Worm (Caenorhabditis elegans) whole organism, mixed stage, embryonic: ENCODE data around the gene mpz-1.

Source experiments
- M03D4.4 ChIP-seq: sonication (generic microtip); optimal IDR thresholded peaks from 2 replicates; lab custom pipeline; 2017; ENCODE audit warnings: mild to moderate bottlenecking, missing genetic modification characterization, missing compliant biosample characterization
- bed-3 ChIP-seq: fragments of 200-800 bp; sonication (Bioruptor generic); optimal IDR thresholded peaks from 3 replicates; lab custom pipeline; 2018; ENCODE audit warnings: mild to moderate bottlenecking, missing genetic modification characterization, moderate library complexity, missing compliant biosample characterization
- blmp-1 ChIP-seq: fragments of 150-350 bp; optimal IDR thresholded peaks from 2 replicates; lab custom pipeline; 2014; ENCODE audit warnings: missing biosample characterization, missing genetic modification characterization
- ceh-39 ChIP-seq: fragments of 150-350 bp; optimal IDR thresholded peaks from 2 replicates; lab custom pipeline; 2014; ENCODE audit warnings: missing biosample characterization, missing genetic modification characterization
- ceh-43 ChIP-seq: fragments of 200-800 bp; sonication (Bioruptor generic); optimal IDR thresholded peaks from 2 replicates; lab custom pipeline; 2018; ENCODE audit warnings: mild to moderate bottlenecking, missing genetic modification characterization, moderate library complexity, missing compliant biosample characterization
- ceh-83 ChIP-seq: fragments of 200-800 bp; sonication (Bioruptor generic); optimal IDR thresholded peaks from 2 replicates; lab custom pipeline; 2018; ENCODE audit warnings: mild to moderate bottlenecking, missing genetic modification characterization, missing compliant biosample characterization
- ces-1 ChIP-seq: fragments of 150-350 bp; optimal IDR thresholded peaks from 2 replicates; lab custom pipeline; 2014; ENCODE audit warnings: missing biosample characterization, missing genetic modification reagents, missing genetic modification characterization
- cnd-1 ChIP-seq: fragments of 200-800 bp; sonication (Bioruptor generic); optimal IDR thresholded peaks from 2 replicates; lab custom pipeline; 2018; ENCODE audit warnings: mild to moderate bottlenecking, missing genetic modification characterization, missing compliant biosample characterization
- drap-1 ChIP-seq: fragments of 200-800 bp; sonication (Bioruptor generic); optimal IDR thresholded peaks from 3 replicates; lab custom pipeline; 2018; ENCODE audit warnings: mild to moderate bottlenecking, missing genetic modification characterization, missing compliant biosample characterization
- elt-1 ChIP-seq: sonication (generic microtip); optimal IDR thresholded peaks from 2 replicates; lab custom pipeline; 2017; ENCODE audit warnings: missing genetic modification characterization, mild to moderate bottlenecking, missing compliant biosample characterization, antibody characterized with exemption, moderate library complexity, borderline replicate concordance; ENCODE audit not compliant: insufficient read depth
- elt-3 ChIP-seq: fragments of 150-350 bp; optimal IDR thresholded peaks from 2 replicates; lab custom pipeline; 2014; ENCODE audit warnings: missing biosample characterization, missing genetic modification characterization
- flh-1 ChIP-seq: fragments of 200-800 bp; sonication (Bioruptor generic); optimal IDR thresholded peaks from 2 replicates; lab custom pipeline; 2018; ENCODE audit warnings: mild to moderate bottlenecking, missing genetic modification characterization, moderate library complexity, missing compliant biosample characterization
- ham-2 ChIP-seq: fragments of 200-800 bp; sonication (Bioruptor generic); optimal IDR thresholded peaks from 2 replicates; lab custom pipeline; 2018; ENCODE audit warnings: mild to moderate bottlenecking, missing genetic modification characterization, missing compliant biosample characterization
- hlh-1 ChIP-seq: fragments of 150-350 bp; optimal IDR thresholded peaks from 2 replicates; lab custom pipeline; 2014; ENCODE audit warnings: missing biosample characterization, missing genetic modification reagents, missing genetic modification characterization
- lin-13 ChIP-seq: fragments of 150-350 bp; optimal IDR thresholded peaks from 2 replicates; lab custom pipeline; 2014; ENCODE audit warnings: missing biosample characterization, missing genetic modification characterization
- lin-32 ChIP-seq: fragments of 200-800 bp; sonication (Bioruptor generic); optimal IDR thresholded peaks from 2 replicates; lab custom pipeline; 2018; ENCODE audit warnings: mild to moderate bottlenecking, missing genetic modification characterization, missing compliant biosample characterization
- lsy-2 ChIP-seq: fragments of 150-350 bp; optimal IDR thresholded peaks from 2 replicates; lab custom pipeline; 2014; ENCODE audit warnings: missing biosample characterization, missing genetic modification characterization
- mab-5 ChIP-seq: fragments of 150-350 bp; optimal IDR thresholded peaks from 2 replicates; lab custom pipeline; 2014; ENCODE audit warnings: missing biosample characterization, missing genetic modification characterization
- mep-1 ChIP-seq: fragments of 150-350 bp; optimal IDR thresholded peaks from 2 replicates; lab custom pipeline; 2017; ENCODE audit warnings: missing biosample characterization, missing genetic modification reagents, missing genetic modification characterization, inconsistent platforms
- mls-2 ChIP-seq: sonication (generic microtip); optimal IDR thresholded peaks from 2 replicates; lab custom pipeline; 2016; ENCODE audit warnings: mild to moderate bottlenecking, missing genetic modification characterization, moderate library complexity, missing compliant biosample characterization
- nhr-12 ChIP-seq: fragments of 150-350 bp; optimal IDR thresholded peaks from 2 replicates; lab custom pipeline; 2014; ENCODE audit warnings: missing biosample characterization, missing genetic modification characterization
- nhr-2 ChIP-seq: fragments of 150-350 bp; optimal IDR thresholded peaks from 2 replicates; lab custom pipeline; 2014; ENCODE audit warnings: missing biosample characterization, missing genetic modification characterization
- nhr-237 ChIP-seq: fragments of 150-350 bp; optimal IDR thresholded peaks from 2 replicates; lab custom pipeline; 2014; ENCODE audit warnings: missing biosample characterization, missing genetic modification characterization
- nhr-28 ChIP-seq: fragments of 150-350 bp; optimal IDR thresholded peaks from 2 replicates; lab custom pipeline; 2014; ENCODE audit warnings: missing biosample characterization, missing genetic modification characterization
- nhr-76 ChIP-seq: sonication (generic microtip); optimal IDR thresholded peaks from 2 replicates; lab custom pipeline; 2017; ENCODE audit warnings: missing biosample characterization, missing genetic modification characterization
- pha-4 ChIP-seq: fragments of 150-350 bp; optimal IDR thresholded peaks from 2 replicates; lab custom pipeline; 2018; ENCODE audit warnings: missing biosample characterization, missing genetic modification reagents, missing genetic modification characterization
- sem-2 ChIP-seq: fragments of 200-800 bp; sonication (Bioruptor generic); optimal IDR thresholded peaks from 2 replicates; lab custom pipeline; 2018; ENCODE audit warnings: mild to moderate bottlenecking, missing genetic modification characterization, missing compliant biosample characterization
- snpc-4 ChIP-seq: fragments of 150-350 bp; optimal IDR thresholded peaks from 2 replicates; lab custom pipeline; 2014; ENCODE audit warnings: missing biosample characterization, missing genetic modification characterization
- sptf-1 ChIP-seq: sonication (generic microtip); optimal IDR thresholded peaks from 2 replicates; lab custom pipeline; 2017; ENCODE audit warnings: mild to moderate bottlenecking, missing genetic modification characterization, moderate library complexity, missing compliant biosample characterization
- tbx-8 ChIP-seq: fragments of 200-800 bp; sonication (Bioruptor generic); optimal IDR thresholded peaks from 2 replicates; lab custom pipeline; 2018; ENCODE audit warnings: mild to moderate bottlenecking, missing genetic modification characterization, moderate library complexity, missing compliant biosample characterization
- unc-120 ChIP-seq: sonication (generic microtip); optimal IDR thresholded peaks from 2 replicates; lab custom pipeline; 2017; ENCODE audit warnings: missing genetic modification characterization, missing compliant biosample characterization; ENCODE audit not compliant: poor library complexity, severe bottlenecking
- unc-39 ChIP-seq: fragments of 150-350 bp; optimal IDR thresholded peaks from 2 replicates; lab custom pipeline; 2014; ENCODE audit warnings: missing biosample characterization, missing genetic modification characterization
- unc-62 ChIP-seq: fragments of 150-350 bp; optimal IDR thresholded peaks from 2 replicates; lab custom pipeline; 2014; ENCODE audit warnings: missing biosample characterization, missing genetic modification reagents, missing genetic modification characterization
- zip-8 ChIP-seq: fragments of 150-350 bp; optimal IDR thresholded peaks from 2 replicates; lab custom pipeline; 2014; ENCODE audit warnings: missing biosample characterization, missing genetic modification characterization
- ztf-11 ChIP-seq: fragments of 150-350 bp; optimal IDR thresholded peaks from 2 replicates; lab custom pipeline; 2014; ENCODE audit warnings: missing biosample characterization, missing genetic modification characterization

The mpz-1 gene

DNA sequence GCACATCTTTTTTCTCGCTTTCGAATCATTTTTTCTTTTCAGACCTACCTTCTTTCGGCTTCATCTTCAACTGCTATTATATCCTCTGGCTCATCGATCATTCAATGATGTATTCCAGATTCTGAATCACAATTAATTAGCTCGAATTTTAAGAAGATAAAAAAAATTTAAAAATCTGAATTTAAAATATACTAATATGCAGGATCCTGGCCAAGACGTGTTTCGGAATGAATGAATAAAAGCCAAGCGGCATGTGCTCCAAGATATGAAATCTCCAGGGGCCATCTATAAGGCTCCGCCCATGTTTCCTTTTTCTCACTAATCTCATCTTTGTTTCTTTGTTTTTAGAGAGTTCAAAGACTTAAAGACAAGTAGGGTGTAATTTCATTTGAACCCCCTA lies at the start of gene mpz-1:
TSS of gene mpz-1 (minus strand) at position 101 of the 400 bp plus-strand sequence.
- TF ChIP-seq ceh-83 (GFP tag; lab: Kevin White, UChicago): no peak
- TF ChIP-seq snpc-4 (tag; lab: Kevin White, UChicago): no peak
- no peak for TF ChIP-seq elt-1 (tag; lab: Kevin White, UChicago)
- TF ChIP-seq flh-1 (GFP tag; lab: Kevin White, UChicago): no peak
- no peak for TF ChIP-seq sem-2 (GFP tag; lab: Kevin White, UChicago)
- TF ChIP-seq lin-32: no peak
- no peak for TF ChIP-seq nhr-28 (tag; lab: Kevin White, UChicago)
- TF ChIP-seq zip-8: no peak
- no peak for TF ChIP-seq nhr-237 (tag; lab: Kevin White, UChicago)
- TF ChIP-seq ceh-43 (GFP tag; lab: Kevin White, UChicago): no peak
- TF ChIP-seq sptf-1 (tag; lab: Kevin White, UChicago): no peak
- no peak for TF ChIP-seq mls-2
- no peak for TF ChIP-seq ham-2 (GFP tag; lab: Kevin White, UChicago)
- TF ChIP-seq unc-120 (tag; lab: Kevin White, UChicago): no peak

DNA sequence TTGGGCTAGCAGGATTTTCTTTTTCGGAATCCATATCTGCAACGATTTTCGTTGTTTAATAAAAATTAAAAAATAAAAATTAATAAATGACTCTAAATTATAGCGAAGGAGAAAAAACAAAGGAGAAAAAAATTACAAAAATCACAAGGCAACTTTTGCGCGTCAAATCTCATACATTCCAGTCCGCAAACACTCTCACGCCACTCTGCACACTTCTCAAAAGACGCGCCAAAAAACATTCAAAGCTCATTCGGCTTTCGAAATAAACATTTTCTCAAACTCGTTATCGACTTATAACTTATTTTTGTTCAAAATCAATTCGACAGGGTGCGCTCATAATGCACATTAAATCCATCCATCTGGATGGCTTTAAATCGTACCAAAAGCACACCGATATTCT lies 46.1 kb upstream of the mpz-1 start, which contains the start of the genes R06F6.12 and mix-1:
TSS of gene R06F6.12 (minus strand) at position 36 of the 400 bp plus-strand sequence.
TSS of gene mix-1 (plus strand) at position 201 of the 400 bp plus-strand sequence.
- TF ChIP-seq bed-3 (GFP tag; lab: Kevin White, UChicago) (no peak), blmp-1 (tag; lab: Kevin White, UChicago) (no peak), nhr-28 (tag; lab: Kevin White, UChicago) (no peak), mls-2 (no peak), elt-1 (tag; lab: Kevin White, UChicago) (no peak), mab-5 (tag; lab: Kevin White, UChicago) (no peak), ceh-83 (GFP tag; lab: Kevin White, UChicago) (no peak), ces-1 (GFP tag; lab: Kevin White, UChicago) (peak; percentile 37), unc-62 (GFP tag; lab: Kevin White, UChicago) (peak; percentile 5), lin-32 (no peak), mep-1 (tag; lab: Kevin White, UChicago) (peak; percentile 65), nhr-76 (tag; lab: Kevin White, UChicago) (no peak), unc-120 (tag; lab: Kevin White, UChicago) (no peak), pha-4 (tag; lab: Kevin White, UChicago) (peak; percentile 16), hlh-1 (tag; lab: Kevin White, UChicago) (peak; percentile 29), lin-13 (tag; lab: Kevin White, UChicago) (peak; percentile 45), sptf-1 (tag; lab: Kevin White, UChicago) (peak; percentile 34), tbx-8 (GFP tag; lab: Kevin White, UChicago) (no peak), zip-8 (no peak), ceh-39 (peak; percentile 14), snpc-4 (tag; lab: Kevin White, UChicago) (no peak), nhr-237 (tag; lab: Kevin White, UChicago) (peak; percentile 12), ham-2 (GFP tag; lab: Kevin White, UChicago) (no peak), lsy-2 (tag; lab: Kevin White, UChicago) (peak; percentile 65), sem-2 (GFP tag; lab: Kevin White, UChicago) (no peak), M03D4.4 (tag; lab: Kevin White, UChicago) (peak; percentile 24), unc-39 (tag; lab: Kevin White, UChicago) (no peak), nhr-12 (no peak), nhr-2 (tag; lab: Kevin White, UChicago) (no peak), ceh-43 (GFP tag; lab: Kevin White, UChicago) (no peak), ztf-11 (tag; lab: Kevin White, UChicago) (no peak), cnd-1 (tag; lab: Kevin White, UChicago) (no peak), drap-1 (GFP tag; lab: Kevin White, UChicago) (peak; percentile 36), flh-1 (GFP tag; lab: Kevin White, UChicago) (no peak), elt-3 (tag; lab: Kevin White, UChicago) (no peak)

DNA sequence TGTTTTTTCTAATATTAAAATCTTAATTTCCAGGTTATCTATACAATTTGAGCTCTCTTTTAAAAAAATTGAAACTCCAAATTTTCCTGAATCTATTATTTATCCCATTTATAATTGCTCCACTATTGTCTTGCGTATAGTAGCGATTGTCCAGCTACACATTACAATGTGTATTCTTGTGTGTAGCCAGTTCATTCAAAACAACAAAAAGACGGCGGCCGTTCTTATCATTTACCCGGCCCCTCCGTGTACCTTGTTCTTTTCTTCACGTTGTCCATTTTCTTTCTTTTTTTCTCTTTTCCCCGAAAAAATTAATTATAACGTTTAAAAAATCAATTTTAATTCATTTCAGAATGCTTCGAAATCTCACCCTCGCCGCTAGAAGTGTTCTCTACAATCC lies 42.8 kb upstream of the mpz-1 start, which contains the start of gene ech-4:
TSS of gene ech-4 (plus strand) at position 353 of the 400 bp plus-strand sequence.
- TF ChIP-seq unc-62 (GFP tag; lab: Kevin White, UChicago) (no peak), M03D4.4 (tag; lab: Kevin White, UChicago) (no peak), blmp-1 (tag; lab: Kevin White, UChicago) (no peak), drap-1 (GFP tag; lab: Kevin White, UChicago) (no peak), nhr-237 (tag; lab: Kevin White, UChicago) (no peak), pha-4 (tag; lab: Kevin White, UChicago) (no peak), sptf-1 (tag; lab: Kevin White, UChicago) (no peak), elt-1 (tag; lab: Kevin White, UChicago) (no peak), tbx-8 (GFP tag; lab: Kevin White, UChicago) (no peak), ceh-43 (GFP tag; lab: Kevin White, UChicago) (no peak), ceh-83 (GFP tag; lab: Kevin White, UChicago) (no peak), snpc-4 (tag; lab: Kevin White, UChicago) (no peak), mep-1 (tag; lab: Kevin White, UChicago) (no peak), unc-39 (tag; lab: Kevin White, UChicago) (no peak), ces-1 (GFP tag; lab: Kevin White, UChicago) (no peak), ceh-39 (no peak), nhr-12 (no peak)
